Fruit fly (Drosophila melanogaster): Measurements from ENCODE around the gene Sirt1.
A peak's percentile ranks its signal among the peaks of the same experiment; 100 is the strongest.
"Not testable (repeated sequence)": the region's sequence is repeated elsewhere in the genome, so short reads cannot be mapped to it uniquely, and the experiment has no call there.

The Sirt1 gene

dm6 chr2L:13215640-13216129 lies 50.3 kb downstream of the Sirt1 start (continued):
- TF ChIP-seq wdn (GFP tag; IDR thresholded peaks at IDR 0.05): 0 out of 2 replicates have a peak, but pooled peaks have one; percentile 29
- TF ChIP-seq jumu (GFP tag; optimal IDR thresholded peaks at IDR 0.05): peak; percentile 43
- peak; percentile 83 for TF ChIP-seq CG17359 (tag; optimal IDR thresholded peaks at IDR 0.05)
- TF ChIP-seq nmo (GFP tag; optimal IDR thresholded peaks at IDR 0.05): peak; percentile 45
- TF ChIP-seq CG12769 (tag; optimal IDR thresholded peaks at IDR 0.05): peak; percentile 70
- peak; percentile 49; the same call in 1 of the 2 replicates for TF ChIP-seq ara (GFP tag; IDR thresholded peaks at IDR 0.05)
- peak; percentile 55; the same call in 1 of the 3 replicates for TF ChIP-seq H15 (GFP tag; IDR thresholded peaks at IDR 0.05)
- peak; percentile 3 for TF ChIP-seq pzg (GFP tag; optimal IDR thresholded peaks at IDR 0.05)
- peak; percentile 40 to 74 for TF ChIP-seq dpn (GFP tag; optimal IDR thresholded peaks at IDR 0.05)
- TF ChIP-seq Eip74EF (GFP tag; optimal IDR thresholded peaks at IDR 0.05): peak in 1 of 2 experiments; percentile 35
- peak; percentile 61; the same call in 1 of the 2 replicates for TF ChIP-seq CG11085 (GFP tag; IDR thresholded peaks at IDR 0.05)
- peak; percentile 14 for TF ChIP-seq bab2 (GFP tag; optimal IDR thresholded peaks at IDR 0.05)
- TF ChIP-seq CHES-1-like (GFP tag; optimal IDR thresholded peaks at IDR 0.05): peak; percentile 24
- peak; percentile 24 for TF ChIP-seq CG3281 (GFP tag; optimal IDR thresholded peaks at IDR 0.05)
- TF ChIP-seq zfh1 (GFP tag; IDR thresholded peaks at IDR 0.05): peak; percentile 77
- peak; percentile 69 for TF ChIP-seq HHEX (GFP tag; optimal IDR thresholded peaks at IDR 0.05)
- TF ChIP-seq Ptx1 (GFP tag; IDR thresholded peaks at IDR 0.05): peak; percentile 43; the same call in 1 of the 2 replicates
- peak; percentile 16 for TF ChIP-seq CG33557 (GFP tag; optimal IDR thresholded peaks at IDR 0.05)
- TF ChIP-seq caup (GFP tag; optimal IDR thresholded peaks at IDR 0.05; ENCODE audit: severe bottlenecking): peak; percentile 80
- TF ChIP-seq CG6689 (GFP tag; IDR thresholded peaks at IDR 0.05): peak; percentile 26; the same call in 1 of the 2 replicates
- peak; percentile 68 for TF ChIP-seq Nf-YA (GFP tag; IDR thresholded peaks at IDR 0.05)
- peak; percentile 32 for TF ChIP-seq CG18764 (GFP tag; optimal IDR thresholded peaks at IDR 0.05)
- TF ChIP-seq ewg (GFP tag; optimal IDR thresholded peaks at IDR 0.05): peak; percentile 38
- peak; percentile 46; the same call in 1 of the 3 replicates for TF ChIP-seq CG3726 (GFP tag; IDR thresholded peaks at IDR 0.05)
- TF ChIP-seq Xrp1 (GFP tag; IDR thresholded peaks at IDR 0.05): peak; percentile 72
- TF ChIP-seq Nf-YC (tag; optimal IDR thresholded peaks at IDR 0.05): peak; percentile 37
- TF ChIP-seq inv (GFP tag; IDR thresholded peaks at IDR 0.05; ENCODE audit: partially characterized antibody): peak; percentile 33; the same call in 1 of the 2 replicates
- not testable (repeated sequence) for TF ChIP-seq hkb (optimal IDR thresholded peaks at IDR 0.05)
- TF ChIP-seq hkb (GFP tag; IDR thresholded peaks at IDR 0.05): peak; percentile 75
- TF ChIP-seq CG17612 (GFP tag; IDR thresholded peaks at IDR 0.05): peak; percentile 47; the same call in 1 of the 2 replicates
- peak; percentile 9 for TF ChIP-seq Atf-2 (GFP tag; optimal IDR thresholded peaks at IDR 0.05)
- TF ChIP-seq Opbp (GFP tag; IDR thresholded peaks at IDR 0.05; ENCODE audit: partially characterized antibody): peak; percentile 72
- peak; percentile 55; the same call in 1 of the 2 replicates for TF ChIP-seq NFAT (GFP tag; IDR thresholded peaks at IDR 0.05)
- TF ChIP-seq Dip3 (GFP tag; optimal IDR thresholded peaks at IDR 0.05): peak; percentile 28
- peak; percentile 59 for TF ChIP-seq CG7987 (GFP tag; optimal IDR thresholded peaks at IDR 0.05)
- 0 out of 3 replicates have a peak, but pooled peaks have one; percentile 14 for TF ChIP-seq jigr1 (GFP tag; IDR thresholded peaks at IDR 0.05)
- TF ChIP-seq cas (GFP tag; IDR thresholded peaks at IDR 0.05): peak; percentile 68
- peak; percentile 10 for TF ChIP-seq Fer1 (GFP tag; optimal IDR thresholded peaks at IDR 0.05)
- peak; percentile 20 for TF ChIP-seq CG8924 (tag; optimal IDR thresholded peaks at IDR 0.05)
- peak; percentile 26 for TF ChIP-seq CG9817 (tag; optimal IDR thresholded peaks at IDR 0.05)
- peak; percentile 33 for TF ChIP-seq sug (tag; optimal IDR thresholded peaks at IDR 0.05)
- peak; percentile 40; the same call in 1 of the 3 replicates for TF ChIP-seq B-H1 (GFP tag; IDR thresholded peaks at IDR 0.05)
- peak; percentile 44; the same call in 1 of the 2 replicates for TF ChIP-seq gt (GFP tag; IDR thresholded peaks at IDR 0.05)
- peak; percentile 74 for TF ChIP-seq CG1647 (GFP tag; optimal IDR thresholded peaks at IDR 0.05)
- TF ChIP-seq sens (GFP tag): peak; percentile 93
- TF ChIP-seq CG17328 (GFP tag; IDR thresholded peaks at IDR 0.05): peak; percentile 8; the same call in 1 of the 2 replicates
- TF ChIP-seq CG13894 (tag; optimal IDR thresholded peaks at IDR 0.05): peak; percentile 90
- TF ChIP-seq chm (GFP tag; IDR thresholded peaks at IDR 0.05): peak; percentile 72; the same call in 1 of the 2 replicates
- peak; percentile 50 for TF ChIP-seq CG17385 (GFP tag; optimal IDR thresholded peaks at IDR 0.05)

Measured in whole organism, embryonic.